Worm (Caenorhabditis elegans) whole organism, early embryonic: ENCODE data around the gene B0361.11.

Experiments
- B0310.2 ChIP-seq: sonication (generic microtip); optimal IDR thresholded peaks from 2 replicates; lab custom pipeline; 2016; ENCODE audit warnings: mild to moderate bottlenecking, missing genetic modification characterization, missing compliant biosample characterization
- ama-1 ChIP-seq: fragments of 150-350 bp; optimal IDR thresholded peaks from 2 replicates; lab custom pipeline; 2014
- ceh-36 ChIP-seq: sonication (generic microtip); optimal IDR thresholded peaks from 2 replicates; lab custom pipeline; 2016; ENCODE audit warnings: missing genetic modification characterization, inconsistent platforms, missing compliant biosample characterization
- hmbx-1 ChIP-seq: sonication (generic microtip); optimal IDR thresholded peaks from 2 replicates; lab custom pipeline; 2016; ENCODE audit warnings: mild to moderate bottlenecking, missing genetic modification characterization, missing compliant biosample characterization
- hmg-4 ChIP-seq: fragments of 200-800 bp; sonication (Bioruptor generic); optimal IDR thresholded peaks from 2 replicates; lab custom pipeline; 2018; ENCODE audit warnings: mild to moderate bottlenecking, missing genetic modification characterization, missing compliant biosample characterization
- hnd-1 ChIP-seq: sonication (generic microtip); optimal IDR thresholded peaks from 2 replicates; lab custom pipeline; 2016; ENCODE audit warnings: missing genetic modification characterization, missing compliant biosample characterization
- pes-1 ChIP-seq: fragments of 200-800 bp; sonication (Bioruptor generic); IDR thresholded peaks from 2 replicates; pipeline ENCODE4 v1.3.6; 2022; ENCODE audit warnings: missing genetic modification reagents, missing genetic modification characterization, missing compliant biosample characterization
- scrt-1 ChIP-seq: fragments of 200-800 bp; sonication (Bioruptor generic); IDR thresholded peaks from 2 replicates; pipeline ENCODE4 v1.3.6; 2022; ENCODE audit warnings: missing genetic modification characterization, missing compliant biosample characterization
- sea-1 ChIP-seq: fragments of 200-800 bp; sonication (Bioruptor generic); conservative IDR thresholded peaks from 2 replicates; pipeline ENCODE4 v1.3.6; 2022; ENCODE audit warnings: missing genetic modification characterization, missing compliant biosample characterization
- tbx-11 ChIP-seq: fragments of 200-800 bp; sonication (Bioruptor generic); IDR thresholded peaks from 2 replicates; pipeline ENCODE4 v1.3.6; 2022; ENCODE audit warnings: missing genetic modification characterization, missing compliant biosample characterization
- tbx-37 ChIP-seq: fragments of 200-800 bp; sonication (Bioruptor generic); conservative IDR thresholded peaks from 2 replicates; pipeline ENCODE4 v1.3.6; 2022; ENCODE audit warnings: missing genetic modification reagents, missing genetic modification characterization, missing compliant biosample characterization
- tra-4 ChIP-seq: sonication (generic microtip); optimal IDR thresholded peaks from 2 replicates; lab custom pipeline; 2017; ENCODE audit warnings: missing genetic modification characterization, missing compliant biosample characterization

DNA sequence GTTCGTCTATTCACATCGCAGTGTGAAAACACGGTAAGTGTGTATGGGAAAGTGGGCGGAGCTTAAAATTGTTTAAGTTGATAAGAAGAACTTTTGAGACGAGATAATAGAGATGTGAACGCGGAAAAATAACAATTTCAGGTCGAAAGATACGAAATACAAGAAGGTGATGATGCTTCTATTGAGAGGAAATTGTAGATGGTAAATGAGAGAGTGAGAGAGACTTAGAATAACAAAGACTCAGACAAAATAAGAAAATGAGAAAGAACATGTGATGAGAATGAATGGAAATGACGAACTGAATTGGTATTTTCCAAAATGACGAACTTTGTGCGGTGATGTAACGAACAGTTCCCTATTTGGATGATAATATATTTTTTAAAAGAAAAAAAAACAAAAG is 6.3 kb upstream of the B0361.11 start:
- TF ChIP-seq tra-4 (tag; lab: Kevin White, UChicago) (no peak), ceh-36 (tag; lab: Kevin White, UChicago) (no peak), ama-1 (lab: Kevin White, UChicago) (no peak), hmg-4 (GFP tag; lab: Kevin White, UChicago) (no peak), hnd-1 (tag; lab: Kevin White, UChicago) (no peak), sea-1 (no peak), pes-1 (GFP tag; lab: Robert Waterston, UW) (no peak), B0310.2 (tag; lab: Kevin White, UChicago) (no peak), tbx-37 (GFP tag; lab: Robert Waterston, UW) (no peak), tbx-11 (no peak), hmbx-1 (tag; lab: Kevin White, UChicago) (no peak), scrt-1 (GFP tag; lab: Robert Waterston, UW) (no peak)
